Worm (Caenorhabditis elegans): Measurements from ENCODE around the gene C35A5.11.

The C35A5.11 gene

DNA sequence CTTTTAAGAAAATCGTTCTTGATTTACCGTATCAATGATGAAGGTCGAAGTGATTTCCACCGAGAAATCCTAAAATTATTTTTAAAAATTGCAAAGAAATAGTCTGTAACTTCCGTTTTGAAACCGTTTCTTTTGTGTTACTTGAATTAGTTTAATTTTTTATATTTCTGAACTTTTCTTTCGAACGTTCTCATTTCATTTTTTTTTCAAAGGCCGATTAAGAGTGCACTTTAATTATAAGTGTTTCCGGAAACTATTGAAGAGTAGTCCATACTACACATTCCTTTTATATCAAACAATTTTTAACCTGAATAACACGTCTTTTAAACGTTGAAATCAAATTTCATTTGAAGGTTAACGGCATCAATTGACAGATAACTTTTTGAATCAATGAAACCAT, 35.3 kb downstream of the C35A5.11 start (continued):
- TF ChIP-seq B0035.1 (tag; optimal IDR thresholded peaks at IDR 0.05): no peak
- TF ChIP-seq cebp-2 (GFP tag; IDR thresholded peaks at IDR 0.05): no peak

DNA sequence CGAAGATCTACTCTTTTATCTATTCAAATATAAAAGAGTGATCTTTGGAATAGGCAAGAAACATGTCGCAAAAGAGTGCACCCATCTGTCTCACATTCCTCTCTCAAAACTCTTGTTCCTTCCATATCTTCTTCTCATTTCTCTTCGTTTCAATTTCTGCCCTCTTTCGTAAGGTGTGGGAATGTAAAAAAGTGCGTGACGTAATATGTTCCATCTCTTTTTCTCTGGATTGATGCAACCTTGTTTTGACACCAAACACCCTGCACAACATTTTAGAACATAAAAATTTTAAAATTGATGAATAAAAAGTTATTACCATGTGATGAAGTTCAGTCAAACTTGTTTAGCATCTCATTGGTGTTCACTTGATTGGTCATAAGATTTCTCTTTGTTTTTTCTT, 35.8 kb downstream of the C35A5.11 start:
- TF ChIP-seq somi-1 (GFP tag; optimal IDR thresholded peaks at IDR 0.05) (no peak), lin-35 (GFP tag; optimal IDR thresholded peaks at IDR 0.05) (peak in 1 of 3 experiments; percentile 14), ztf-25 (GFP tag; IDR thresholded peaks at IDR 0.05) (no peak), egl-44 (GFP tag; IDR thresholded peaks at IDR 0.05) (no peak), Y95B8A.8 (GFP tag; IDR thresholded peaks at IDR 0.05) (no peak), cebp-1 (GFP tag; IDR thresholded peaks at IDR 0.05) (no peak), cebp-1 (tag; optimal IDR thresholded peaks at IDR 0.05) (peak; percentile 22)

DNA sequence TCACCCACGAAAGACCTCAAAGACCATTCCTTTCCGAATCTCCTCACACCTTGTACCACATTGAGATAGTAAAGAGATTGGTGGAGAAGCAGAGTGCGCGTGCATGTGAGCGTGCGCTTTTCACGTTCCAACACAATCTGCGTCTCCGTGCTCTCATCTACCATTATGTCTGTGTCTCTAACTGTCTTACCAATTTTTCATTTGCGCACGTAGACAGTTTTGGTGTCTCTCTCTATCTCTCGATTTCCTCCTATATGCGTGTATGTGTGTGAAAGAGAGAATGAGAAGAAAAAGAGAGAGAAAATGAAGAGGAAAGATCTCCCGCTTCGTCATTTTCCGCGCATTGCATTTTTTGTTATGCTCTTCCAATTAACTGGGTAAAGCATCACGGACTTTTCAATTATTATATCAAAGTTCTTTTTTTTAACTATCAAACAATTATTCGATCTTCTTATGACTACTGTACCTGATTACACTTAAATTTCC, 36.3 kb downstream of the C35A5.11 start:
- peak; percentile 92 for TF ChIP-seq somi-1 (GFP tag; optimal IDR thresholded peaks at IDR 0.05)
- TF ChIP-seq madf-6 (GFP tag; IDR thresholded peaks at IDR 0.05): 0 out of 2 replicates have a peak, but pooled peaks have one; percentile 37
- no peak for TF ChIP-seq lag-1 (GFP tag; IDR thresholded peaks at IDR 0.05)
- peak; percentile 53 for TF ChIP-seq tlf-1 (GFP tag; optimal IDR thresholded peaks at IDR 0.05)
- no peak for TF ChIP-seq zim-3 (tag; optimal IDR thresholded peaks at IDR 0.05)
- peak; percentile 94 for TF ChIP-seq ceh-27 (GFP tag; optimal IDR thresholded peaks at IDR 0.05)
- TF ChIP-seq egl-18 (GFP tag; IDR thresholded peaks at IDR 0.05): peak; percentile 78; the same call in 1 of the 2 replicates
- peak; percentile 60; the same call in 1 of the 2 replicates for TF ChIP-seq lin-26 (GFP tag; IDR thresholded peaks at IDR 0.05)
- TF ChIP-seq let-526 (GFP tag; IDR thresholded peaks at IDR 0.05): peak; percentile 66; the same call in 1 of the 2 replicates
- no peak for TF ChIP-seq snpc-3.4 (tag; optimal IDR thresholded peaks at IDR 0.05)
- peak; percentile 60 for TF ChIP-seq die-1 (tag; optimal IDR thresholded peaks at IDR 0.05)
- TF ChIP-seq hlh-26 (GFP tag; conservative IDR thresholded peaks at IDR 0.05): no peak
- peak; percentile 73 for TF ChIP-seq pbrm-1 (GFP tag; IDR thresholded peaks at IDR 0.05)
- no peak for TF ChIP-seq cebp-1 (GFP tag; IDR thresholded peaks at IDR 0.05)
- TF ChIP-seq cebp-1 (tag; optimal IDR thresholded peaks at IDR 0.05): peak; percentile 85
- peak; percentile 90 for TF ChIP-seq K11D2.4 (GFP tag; IDR thresholded peaks at IDR 0.05)
- TF ChIP-seq F52B5.7 (tag; optimal IDR thresholded peaks at IDR 0.05): peak; percentile 17
- peak; percentile 59 for TF ChIP-seq tbp1 (GFP tag; optimal IDR thresholded peaks at IDR 0.05)
- peak; percentile 79 for TF ChIP-seq C06A6.2 (GFP tag; conservative IDR thresholded peaks at IDR 0.05)
- TF ChIP-seq nhr-80 (tag; optimal IDR thresholded peaks at IDR 0.05): peak; percentile 64
- peak; percentile 67; the same call in 1 of the 2 replicates for TF ChIP-seq mcd-1 (GFP tag; IDR thresholded peaks at IDR 0.05)
- peak; percentile 8 for TF ChIP-seq ztf-3 (GFP tag; optimal IDR thresholded peaks at IDR 0.05)
- no peak for TF ChIP-seq T26A5.8 (tag; optimal IDR thresholded peaks at IDR 0.05)
- no peak for TF ChIP-seq sea-2 (GFP tag; IDR thresholded peaks at IDR 0.05)
- TF ChIP-seq snpc-4 (GFP tag; optimal IDR thresholded peaks at IDR 0.05): no peak
- TF ChIP-seq snpc-4 (tag; optimal IDR thresholded peaks at IDR 0.05): peak; percentile 25 to 67 (median 38)
- peak; percentile 16 for TF ChIP-seq B0035.1 (tag; optimal IDR thresholded peaks at IDR 0.05)
- no peak for TF ChIP-seq F33H1.4 (GFP tag; IDR thresholded peaks at IDR 0.05)
- peak; percentile 81 for TF ChIP-seq chd-7 (tag; optimal IDR thresholded peaks at IDR 0.05)
- TF ChIP-seq attf-5 (GFP tag; optimal IDR thresholded peaks at IDR 0.05): peak; percentile 89
- TF ChIP-seq hmg-1.2 (GFP tag; IDR thresholded peaks at IDR 0.05): peak; percentile 85
- peak; percentile 78 for TF ChIP-seq nfyb-1 (GFP tag; IDR thresholded peaks at IDR 0.05)
- TF ChIP-seq Y67H2A.10 (GFP tag; conservative IDR thresholded peaks at IDR 0.05): 0 out of 2 replicates have a peak, but pooled peaks have one; percentile 39
- TF ChIP-seq ZK185.1 (tag; optimal IDR thresholded peaks at IDR 0.05; ENCODE audit: poor library complexity, severe bottlenecking): peak; percentile 83
- peak; percentile 88 for TF ChIP-seq atf-7 (tag; optimal IDR thresholded peaks at IDR 0.05)
- TF ChIP-seq bed-2 (GFP tag; IDR thresholded peaks at IDR 0.05): no peak
- TF ChIP-seq lin-54 (GFP tag; optimal IDR thresholded peaks at IDR 0.05): peak; percentile 57
- peak; percentile 7 for TF ChIP-seq gei-17 (GFP tag; optimal IDR thresholded peaks at IDR 0.05)
- 0 out of 2 replicates have a peak, but pooled peaks have one; percentile 56 for TF ChIP-seq Y53G8AR.9 (GFP tag; conservative IDR thresholded peaks at IDR 0.05)
- no peak for TF ChIP-seq dpff-1 (tag; optimal IDR thresholded peaks at IDR 0.05)

All from whole organism, young adult.